Worm (Caenorhabditis elegans) whole organism, L4 larva: ENCODE measurements around the gene srm-6.
A peak's percentile ranks its signal among the peaks of the same experiment; 100 is the strongest.
"Not testable (repeated sequence)": the region's sequence is repeated elsewhere in the genome, so short reads cannot be mapped to it uniquely, and the experiment has no call there.

Experiments used
- F10B5.3 ChIP-seq: sonication (generic microtip); optimal IDR thresholded peaks from 2 replicates; lab custom pipeline; 2016; ENCODE audit warnings: mild to moderate bottlenecking, missing genetic modification characterization, missing compliant biosample characterization
- F26F4.8 ChIP-seq: fragments of 200-800 bp; sonication (Bioruptor generic); conservative IDR thresholded peaks from 2 replicates; pipeline ENCODE4 v1.3.6; 2022; ENCODE audit warnings: missing genetic modification characterization, missing compliant biosample characterization
- F44E2.7 ChIP-seq: fragments of 200-800 bp; sonication (Bioruptor generic); IDR thresholded peaks from 2 replicates; pipeline ENCODE4 v2.1.2; 2022; ENCODE audit warnings: missing genetic modification characterization, missing compliant biosample characterization
- Y105C5A.15 ChIP-seq: fragments of 200-800 bp; sonication (Bioruptor generic); IDR thresholded peaks from 2 replicates; pipeline ENCODE4 v1.3.6; 2022; ENCODE audit warnings: missing genetic modification characterization, missing compliant biosample characterization
- Y75B8A.6 ChIP-seq: fragments of 200-800 bp; sonication (Bioruptor generic); IDR thresholded peaks from 2 replicates; pipeline ENCODE4 v1.3.6; 2022; ENCODE audit warnings: missing genetic modification reagents, missing genetic modification characterization, missing compliant biosample characterization
- ZK546.5 ChIP-seq, 2 experiments: sonication (generic microtip); optimal IDR thresholded peaks; 2 replicates each; lab custom pipeline; 2017; ENCODE audit warnings: missing biosample characterization in 2 of 2, missing genetic modification characterization in 2 of 2
- aly-2 ChIP-seq: sonication (generic microtip); optimal IDR thresholded peaks from 2 replicates; lab custom pipeline; 2018; ENCODE audit warnings: missing biosample characterization, missing genetic modification characterization
- daf-16 ChIP-seq, 3 experiments: sonication (generic microtip); optimal IDR thresholded peaks; 2 replicates each; lab custom pipeline; 2016 to 2017; ENCODE audit warnings: missing genetic modification characterization in 3 of 3, missing genetic modification reagents in 3 of 3, mild to moderate bottlenecking in 2 of 3, missing compliant biosample characterization in 2 of 3, missing biosample characterization in 1 of 3, moderate library complexity in 1 of 3
- dmd-8 ChIP-seq: fragments of 200-800 bp; sonication (Bioruptor generic); IDR thresholded peaks from 2 replicates; pipeline ENCODE4 v1.3.6; 2022; ENCODE audit warnings: missing genetic modification characterization, missing compliant biosample characterization
- dmd-9 ChIP-seq: fragments of 200-800 bp; sonication (Bioruptor generic); IDR thresholded peaks from 2 replicates; pipeline ENCODE4 v1.3.6; 2022; ENCODE audit warnings: missing genetic modification reagents, missing genetic modification characterization, missing compliant biosample characterization
- lim-7 ChIP-seq: fragments of 200-800 bp; sonication (Bioruptor generic); IDR thresholded peaks from 2 replicates; pipeline ENCODE4 v1.3.6; 2022; ENCODE audit warnings: missing genetic modification characterization, missing compliant biosample characterization
- lin-15B ChIP-seq: fragments of 150-350 bp; sonication (generic microtip); optimal IDR thresholded peaks from 3 replicates; lab custom pipeline; 2014; ENCODE audit warnings: missing biosample characterization, missing genetic modification characterization
- lin-29 ChIP-seq: fragments of 200-800 bp; sonication (Bioruptor generic); IDR thresholded peaks from 2 replicates; pipeline ENCODE4 v1.3.6; 2022; ENCODE audit warnings: missing genetic modification reagents, missing genetic modification characterization, missing compliant biosample characterization
- lin-39 ChIP-seq: fragments of 150-350 bp; optimal IDR thresholded peaks from 2 replicates; lab custom pipeline; 2014; ENCODE audit warnings: missing biosample characterization, missing genetic modification reagents, missing genetic modification characterization
- lsy-2 ChIP-seq, 2 experiments: fragments of 150-350 bp in 1 of 2; sonication (generic microtip) in 1 of 2; optimal IDR thresholded peaks; 2 replicates each; lab custom pipeline; 2014 to 2017; ENCODE audit warnings: missing biosample characterization in 2 of 2, missing genetic modification characterization in 2 of 2
- madf-9 ChIP-seq: fragments of 200-800 bp; sonication (Bioruptor generic); conservative IDR thresholded peaks from 2 replicates; pipeline ENCODE4 v1.3.6; 2022; ENCODE audit warnings: missing genetic modification reagents, missing genetic modification characterization, missing compliant biosample characterization
- mdl-1 ChIP-seq, 2 experiments: fragments of 150-350 bp in 1 of 2; sonication (generic microtip) in 1 of 2; optimal IDR thresholded peaks; 2 replicates each; lab custom pipeline; 2014 to 2017; ENCODE audit warnings: missing biosample characterization in 2 of 2, missing genetic modification characterization in 2 of 2
- mes-2 ChIP-seq: sonication (generic microtip); optimal IDR thresholded peaks from 2 replicates; lab custom pipeline; 2016; ENCODE audit warnings: missing genotype, mild to moderate bottlenecking, missing genetic modification characterization, missing compliant biosample characterization; ENCODE audit not compliant: poor library complexity, severe bottlenecking
- mxl-2 ChIP-seq: fragments of 200-800 bp; sonication (Bioruptor generic); conservative IDR thresholded peaks from 2 replicates; pipeline ENCODE4 v1.3.6; 2022; ENCODE audit warnings: missing genetic modification reagents, missing genetic modification characterization, missing compliant biosample characterization
- mxl-3 ChIP-seq: fragments of 200-800 bp; sonication (Bioruptor generic); optimal IDR thresholded peaks from 2 replicates; lab custom pipeline; 2018; ENCODE audit warnings: mild to moderate bottlenecking, missing genetic modification characterization, missing compliant biosample characterization
- nhr-10 ChIP-seq: fragments of 150-350 bp; optimal IDR thresholded peaks from 2 replicates; lab custom pipeline; 2014; ENCODE audit warnings: missing biosample characterization, missing genetic modification characterization
- nhr-76 ChIP-seq: fragments of 150-350 bp; optimal IDR thresholded peaks from 2 replicates; lab custom pipeline; 2014; ENCODE audit warnings: missing biosample characterization, missing genetic modification characterization
- php-3 ChIP-seq: fragments of 200-800 bp; sonication (Bioruptor generic); IDR thresholded peaks from 2 replicates; pipeline ENCODE4 v1.3.6; 2022; ENCODE audit warnings: missing genetic modification reagents, missing genetic modification characterization, missing compliant biosample characterization
- pqm-1 ChIP-seq: sonication (generic microtip); optimal IDR thresholded peaks from 2 replicates; lab custom pipeline; 2017; ENCODE audit warnings: missing biosample characterization, missing genetic modification characterization
- set-16 ChIP-seq: fragments of 200-800 bp; sonication (Bioruptor generic); IDR thresholded peaks from 2 replicates; pipeline ENCODE4 v1.3.6; 2022; ENCODE audit warnings: missing genetic modification reagents, missing genetic modification characterization, missing compliant biosample characterization
- skn-1 ChIP-seq: fragments of 150-350 bp; optimal IDR thresholded peaks from 2 replicates; lab custom pipeline; 2014; ENCODE audit warnings: missing biosample characterization, missing genetic modification characterization
- snpc-4 ChIP-seq: fragments of 150-350 bp; optimal IDR thresholded peaks from 2 replicates; lab custom pipeline; 2014; ENCODE audit warnings: missing biosample characterization, missing genetic modification characterization
- spr-1 ChIP-seq: sonication (generic microtip); optimal IDR thresholded peaks from 2 replicates; lab custom pipeline; 2016; ENCODE audit warnings: mild to moderate bottlenecking, missing genetic modification characterization, missing compliant biosample characterization
- tra-1 ChIP-seq: fragments of 200-800 bp; sonication (Bioruptor generic); IDR thresholded peaks from 2 replicates; pipeline ENCODE4 v1.3.6; 2022; ENCODE audit warnings: missing genetic modification reagents, missing genetic modification characterization, missing compliant biosample characterization
- unc-62 ChIP-seq, 3 experiments: fragments of 150-350 bp in 1 of 3; sonication (generic microtip); optimal IDR thresholded peaks in 2 of 3; peaks in 1 of 3; 1 replicate in 1 of 3; 2 replicates in 2 of 3; lab custom pipeline; 2014 to 2017; ENCODE audit warnings: missing biosample characterization in 3 of 3, missing genetic modification characterization in 3 of 3, missing genetic modification reagents in 3 of 3, missing genotype in 1 of 3
- vab-7 ChIP-seq: fragments of 200-800 bp; sonication (Bioruptor generic); IDR thresholded peaks from 2 replicates; pipeline ENCODE4 v1.3.6; 2022; ENCODE audit warnings: missing genetic modification reagents, missing genetic modification characterization, missing compliant biosample characterization
- zfp-2 ChIP-seq: sonication (generic microtip); optimal IDR thresholded peaks from 2 replicates; lab custom pipeline; 2016; ENCODE audit warnings: mild to moderate bottlenecking, missing genetic modification characterization, missing compliant biosample characterization
- zip-11 ChIP-seq: fragments of 200-800 bp; sonication (Bioruptor generic); IDR thresholded peaks from 2 replicates; pipeline ENCODE4 v1.3.6; 2022; ENCODE audit warnings: missing genetic modification characterization, missing compliant biosample characterization
- ztf-11 ChIP-seq: fragments of 150-350 bp; optimal IDR thresholded peaks from 2 replicates; lab custom pipeline; 2014; ENCODE audit warnings: missing biosample characterization, missing genetic modification characterization

srm-6 gene

ce11 chrV:14301076-14301475 is 35.7 kb upstream of the srm-6 start, which contains the start of gene F14D7.6:
Gene F14D7.6, plus strand, starts transcription at chrV:14301413.
- no peak for TF ChIP-seq vab-7 (GFP tag; lab: Robert Waterston, UW)
- no peak for TF ChIP-seq ZK546.5 (tag; optimal IDR thresholded peaks at IDR 0.05; lab: Kevin White, UChicago)
- no peak for TF ChIP-seq snpc-4 (tag; lab: Kevin White, UChicago)
- no peak for TF ChIP-seq lim-7 (GFP tag; lab: Robert Waterston, UW)
- no peak for TF ChIP-seq mdl-1 (tag; optimal IDR thresholded peaks at IDR 0.05; lab: Kevin White, UChicago)
- no peak for TF ChIP-seq lin-39 (tag; lab: Kevin White, UChicago)
- no peak for TF ChIP-seq mxl-3 (GFP tag; lab: Kevin White, UChicago)
- TF ChIP-seq pqm-1 (tag; lab: Kevin White, UChicago), result peak; percentile 41

ce11 chrV:14306771-14307170 is 30.0 kb upstream of the srm-6 start, which contains the start of gene spig-4:
Gene spig-4, minus strand, starts transcription at chrV:14306871.
- not testable (repeated sequence) for TF ChIP-seq dmd-9 (GFP tag; lab: Robert Waterston, UW); madf-9 (GFP tag; lab: Robert Waterston, UW); nhr-76 (tag; lab: Kevin White, UChicago)

- TF ChIP-seq dmd-8 (GFP tag; lab: Robert Waterston, UW); F26F4.8 (GFP tag; lab: Robert Waterston, UW); spr-1: not testable (repeated sequence)
These were observed 28.6 kb upstream of the srm-6 start, which contains the start of gene spig-5 for ce11 chrV:14308164-14308563. Gene spig-5, plus strand, starts transcription at chrV:14308464.

- TF ChIP-seq ztf-11 (tag; lab: Kevin White, UChicago); skn-1 (tag; lab: Kevin White, UChicago); zfp-2: not testable (repeated sequence)
These were observed 27.1 kb upstream of the srm-6 start, which contains the start of gene F14D7.14 for ce11 chrV:14309632-14310031. Gene F14D7.14, plus strand, starts transcription at chrV:14309932.

- TF ChIP-seq F44E2.7 (no peak), F10B5.3 (tag; lab: Kevin White, UChicago) (no peak), lin-29 (GFP tag; lab: Robert Waterston, UW) (no peak), daf-16 (GFP tag; optimal IDR thresholded peaks at IDR 0.05; lab: Kevin White, UChicago) (no peak), daf-16 (tag; optimal IDR thresholded peaks at IDR 0.05; lab: Kevin White, UChicago) (no peak), aly-2 (no peak), mes-2 (tag; lab: Kevin White, UChicago) (no peak), tra-1 (GFP tag; lab: Robert Waterston, UW) (no peak)
These were observed 25.6 kb upstream of the srm-6 start, which contains the start of gene ddn-3 for ce11 chrV:14311115-14311514. Gene ddn-3, minus strand, starts transcription at chrV:14311215.

ce11 chrV:14312695-14313094 is 24.1 kb upstream of the srm-6 start, which contains the start of gene F14D7.8:
Gene F14D7.8, minus strand, starts transcription at chrV:14312795.
- no peak for TF ChIP-seq ztf-11 (tag; lab: Kevin White, UChicago)
- TF ChIP-seq php-3 (GFP tag; lab: Robert Waterston, UW), result no peak
- TF ChIP-seq lsy-2 (tag; optimal IDR thresholded peaks at IDR 0.05; lab: Kevin White, UChicago), result no peak
- no peak for TF ChIP-seq nhr-10 (tag; lab: Kevin White, UChicago)
- TF ChIP-seq lin-15B (tag; lab: Kevin White, UChicago), result no peak
- no peak for TF ChIP-seq zip-11 (GFP tag; lab: Robert Waterston, UW)
- TF ChIP-seq Y105C5A.15, result no peak
- TF ChIP-seq F26F4.8 (GFP tag; lab: Robert Waterston, UW), result no peak
- TF ChIP-seq mxl-2, result no peak
- no peak for TF ChIP-seq unc-62 (GFP tag; optimal IDR thresholded peaks at IDR 0.05 in 1 of 2; lab: Kevin White, UChicago)
- no peak for TF ChIP-seq unc-62 (tag; optimal IDR thresholded peaks at IDR 0.05; lab: Kevin White, UChicago)
- no peak for TF ChIP-seq Y75B8A.6 (GFP tag; lab: Robert Waterston, UW)
- TF ChIP-seq set-16 (GFP tag; lab: Robert Waterston, UW), result no peak
- TF ChIP-seq, all 104 proteins: peak for 0
